Worm (Caenorhabditis elegans) whole organism, L4/young adult: ENCODE measurements around the gene srbc-62.

Experiments used
- dao-5 ChIP-seq: sonication (generic microtip); optimal IDR thresholded peaks from 2 replicates; lab custom pipeline; 2016; ENCODE audit warnings: missing genotype, missing genetic modification characterization, moderate library complexity, missing compliant biosample characterization
- him-1 ChIP-seq: sonication (generic microtip); optimal IDR thresholded peaks from 2 replicates; lab custom pipeline; 2016; ENCODE audit warnings: missing genotype, missing genetic modification reagents, missing genetic modification characterization, missing compliant biosample characterization

DNA sequence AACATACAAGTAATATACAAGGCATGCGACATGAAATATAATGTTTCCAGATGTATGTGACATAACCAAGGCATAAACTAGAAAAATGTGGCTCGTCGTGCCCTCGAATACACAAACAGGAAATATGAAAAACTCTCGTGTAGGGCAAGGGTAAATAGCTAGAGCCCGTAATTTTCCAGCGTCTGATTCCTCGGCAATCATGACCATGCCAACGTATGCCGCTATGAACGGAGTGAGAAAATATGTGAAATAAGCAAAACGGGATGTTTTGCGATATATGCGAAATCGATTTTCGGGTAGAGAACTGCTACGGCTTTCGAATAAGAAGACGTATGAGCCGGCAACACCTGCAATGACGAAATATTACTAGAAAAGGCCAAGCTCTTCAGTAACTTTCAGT is 7.6 kb downstream of the srbc-62 start, which contains the start of gene scl-25:
- TF ChIP-seq him-1 (tag; lab: Kevin White, UChicago): no peak
- no peak for TF ChIP-seq dao-5 (tag; lab: Kevin White, UChicago)
